Worm (Caenorhabditis elegans): ENCODE results near the gene Y57G11C.22.

Y57G11C.22 gene

DNA sequence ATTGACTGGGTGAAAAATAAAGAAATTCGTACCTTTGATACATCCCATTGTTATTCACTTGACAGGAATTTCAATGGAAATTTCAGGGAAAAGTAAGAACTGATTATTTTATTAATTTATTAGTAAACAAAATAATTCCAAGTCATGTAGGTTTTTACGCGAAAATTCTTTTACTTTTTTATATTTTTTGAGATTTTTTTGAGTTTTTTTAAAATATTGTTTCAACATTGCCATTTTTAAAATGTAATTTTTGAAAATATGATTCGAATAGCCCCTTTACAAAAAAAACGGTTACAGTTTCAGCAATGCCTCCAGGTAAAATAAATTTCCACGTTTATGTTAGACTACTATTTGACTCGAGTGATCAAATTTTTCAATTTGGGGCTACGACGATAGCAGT is 24.7 kb downstream of the Y57G11C.22 start, which contains the start of gene Y57G11C.23:
Y57G11C.23 (minus strand) TSS at position 101 of the 400 bp plus-strand sequence.
- no peak for TF ChIP-seq fkh-6 (tag; optimal IDR thresholded peaks at IDR 0.05)
- TF ChIP-seq nhr-232 (tag; optimal IDR thresholded peaks at IDR 0.05) = no peak
- TF ChIP-seq nhr-11 (tag; optimal IDR thresholded peaks at IDR 0.05) = no peak
- TF ChIP-seq ceh-34 (tag; optimal IDR thresholded peaks at IDR 0.05) = no peak

DNA sequence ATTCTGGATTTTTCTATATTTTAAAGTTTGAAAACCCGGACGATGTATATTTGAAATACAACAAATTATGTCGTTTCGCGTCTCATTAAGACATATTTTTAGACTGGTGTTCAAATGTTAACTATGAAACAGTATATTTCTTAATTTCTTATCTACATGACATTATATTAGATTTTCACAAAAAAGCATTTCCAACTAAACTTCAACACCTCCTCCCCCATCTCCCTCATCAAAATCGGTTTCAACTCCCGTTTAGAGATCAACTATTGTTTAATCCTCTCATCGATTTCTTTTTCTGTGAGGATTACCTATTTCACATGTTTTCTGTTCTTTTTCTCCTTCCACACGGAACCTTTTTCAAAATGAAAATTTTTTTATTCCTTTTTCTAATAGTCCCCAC is 25.1 kb downstream of the Y57G11C.22 start, which contains the start of gene Y57G11C.38:
Y57G11C.38 (plus strand) TSS at position 301 of the 400 bp plus-strand sequence.
- TF ChIP-seq nhr-11 (tag; optimal IDR thresholded peaks at IDR 0.05) (no peak), C38D4.7 (GFP tag; optimal IDR thresholded peaks at IDR 0.05) (no peak), ceh-19 (GFP tag; optimal IDR thresholded peaks at IDR 0.05) (no peak), ref-2 (tag; optimal IDR thresholded peaks at IDR 0.05) (no peak), fkh-10 (GFP tag; optimal IDR thresholded peaks at IDR 0.05) (no peak), nhr-232 (tag; optimal IDR thresholded peaks at IDR 0.05) (no peak), ets-4 (tag; optimal IDR thresholded peaks at IDR 0.05) (no peak), ceh-9 (tag; optimal IDR thresholded peaks at IDR 0.05) (no peak), lim-6 (tag; optimal IDR thresholded peaks at IDR 0.05) (no peak), pax-1 (tag; optimal IDR thresholded peaks at IDR 0.05) (no peak), ztf-16 (tag; optimal IDR thresholded peaks at IDR 0.05) (no peak), hlh-13 (GFP tag; optimal IDR thresholded peaks at IDR 0.05) (no peak), unc-3 (GFP tag; conservative IDR thresholded peaks at IDR 0.05) (no peak), unc-3 (tag; optimal IDR thresholded peaks at IDR 0.05) (no peak), pha-2 (tag; optimal IDR thresholded peaks at IDR 0.05) (no peak), pat-9 (tag; optimal IDR thresholded peaks at IDR 0.05) (no peak), tbx-7 (tag; optimal IDR thresholded peaks at IDR 0.05) (no peak), syd-9 (tag; optimal IDR thresholded peaks at IDR 0.05) (no peak), madf-2 (tag; optimal IDR thresholded peaks at IDR 0.05) (no peak), ttx-3 (tag; optimal IDR thresholded peaks at IDR 0.05) (no peak), odd-2 (tag; optimal IDR thresholded peaks at IDR 0.05) (no peak)

DNA sequence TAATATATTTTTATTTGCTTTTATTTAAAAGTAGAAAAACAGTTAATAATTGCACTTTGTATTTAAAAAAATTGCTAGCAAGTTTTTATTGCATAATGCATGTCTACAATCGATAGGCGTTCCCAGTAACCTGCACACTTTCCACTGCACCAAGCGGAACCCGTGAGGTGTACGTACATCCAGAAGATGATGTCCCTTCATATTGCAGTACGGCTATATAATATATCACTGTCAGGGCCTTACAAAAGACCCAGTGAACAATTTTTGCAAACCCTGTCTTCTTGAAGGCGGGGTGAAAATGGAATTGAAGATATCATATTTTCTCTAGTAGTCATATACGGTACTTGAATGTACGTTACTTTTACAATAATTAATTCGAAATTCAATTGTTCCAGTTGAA is 26.8 kb downstream of the Y57G11C.22 start:
- TF ChIP-seq T23F11.4 (GFP tag; optimal IDR thresholded peaks at IDR 0.05) (no peak), pros-1 (tag; optimal IDR thresholded peaks at IDR 0.05) (no peak), ceh-34 (tag; optimal IDR thresholded peaks at IDR 0.05) (no peak), npax-4 (tag; optimal IDR thresholded peaks at IDR 0.05) (no peak), ztf-16 (tag; optimal IDR thresholded peaks at IDR 0.05) (no peak), nhr-11 (tag; optimal IDR thresholded peaks at IDR 0.05) (no peak), unc-42 (tag; optimal IDR thresholded peaks at IDR 0.05) (no peak), pag-3 (tag; optimal IDR thresholded peaks at IDR 0.05; ENCODE audit: borderline replicate concordance) (no peak), Y22D7AL.16 (tag; optimal IDR thresholded peaks at IDR 0.05) (no peak), ceh-22 (tag; optimal IDR thresholded peaks at IDR 0.05) (no peak), C08G9.2 (tag; optimal IDR thresholded peaks at IDR 0.05) (no peak), sox-4 (tag; optimal IDR thresholded peaks at IDR 0.05) (no peak), lin-11 (tag; optimal IDR thresholded peaks at IDR 0.05) (no peak), eyg-1 (tag; optimal IDR thresholded peaks at IDR 0.05) (no peak), sdc-2 (tag; optimal IDR thresholded peaks at IDR 0.05) (no peak)

DNA sequence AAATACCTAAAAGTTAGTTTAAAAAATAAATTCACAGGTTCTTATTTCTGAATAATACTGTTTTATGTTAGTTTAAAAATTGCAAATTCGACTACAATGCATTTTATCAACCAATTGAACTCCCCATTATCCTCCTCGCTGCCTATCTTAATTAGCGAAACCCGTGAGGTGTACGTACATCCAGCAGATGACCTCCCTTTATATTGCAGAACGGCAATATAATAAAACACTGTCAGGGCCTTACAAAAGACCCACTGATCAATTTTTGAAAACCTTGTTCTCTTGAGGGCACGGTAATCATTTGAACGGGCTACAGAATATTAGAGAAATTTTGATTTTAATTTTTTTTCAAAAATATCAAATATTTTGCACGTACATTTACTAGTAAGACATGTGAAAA is 27.5 kb downstream of the Y57G11C.22 start:
- TF ChIP-seq ttx-3 (tag; optimal IDR thresholded peaks at IDR 0.05) (no peak), npax-4 (tag; optimal IDR thresholded peaks at IDR 0.05) (no peak), pqm-1 (tag; optimal IDR thresholded peaks at IDR 0.05) (no peak), madf-2 (tag; optimal IDR thresholded peaks at IDR 0.05) (no peak), ceh-48 (tag; optimal IDR thresholded peaks at IDR 0.05) (no peak), unc-86 (tag; optimal IDR thresholded peaks at IDR 0.05) (no peak), gmeb-2 (tag; optimal IDR thresholded peaks at IDR 0.05) (no peak), sdc-2 (tag; optimal IDR thresholded peaks at IDR 0.05) (no peak), sox-4 (tag; optimal IDR thresholded peaks at IDR 0.05) (no peak), tbx-2 (tag; optimal IDR thresholded peaks at IDR 0.05) (no peak), hlh-6 (tag; optimal IDR thresholded peaks at IDR 0.05) (no peak)
